Fruit fly (Drosophila melanogaster) whole organism, prepupa: Measurements from ENCODE around the gene Rpt4R.

Experiments used
- CG10631 ChIP-seq: fragments of 200-800 bp; sonication (Bioruptor generic); optimal IDR thresholded peaks from 2 replicates; lab custom pipeline; 2016; ENCODE audit warnings: missing biosample characterization, missing genetic modification characterization
- CG11762 ChIP-seq: fragments of 200-800 bp; sonication (Bioruptor generic); optimal IDR thresholded peaks from 3 replicates; lab custom pipeline; 2016; ENCODE audit warnings: missing biosample characterization, missing genetic modification characterization; ENCODE audit not compliant: insufficient read depth
- CG15336 ChIP-seq: fragments of 200-800 bp; sonication (Bioruptor generic); IDR thresholded peaks from 2 replicates; pipeline ENCODE4 v1.3.6; 2022; ENCODE audit warnings: missing biosample characterization, missing genetic modification characterization
- CG1621 ChIP-seq: fragments of 200-800 bp; sonication (Bioruptor generic); optimal IDR thresholded peaks from 3 replicates; lab custom pipeline; 2018; ENCODE audit warnings: missing biosample characterization, mild to moderate bottlenecking, missing genetic modification characterization
- CG34406 ChIP-seq: fragments of 200-800 bp; sonication (Bioruptor generic); optimal IDR thresholded peaks from 3 replicates; lab custom pipeline; 2016; ENCODE audit warnings: missing biosample characterization, missing genetic modification characterization
- CG4318 ChIP-seq: fragments of 200-800 bp; sonication (Bioruptor generic); optimal IDR thresholded peaks from 3 replicates; lab custom pipeline; 2017; ENCODE audit warnings: missing biosample characterization, mild to moderate bottlenecking, missing genetic modification characterization
- CG6276 ChIP-seq: fragments of 200-800 bp; sonication (Bioruptor generic); optimal IDR thresholded peaks from 2 replicates; lab custom pipeline; 2017; ENCODE audit warnings: missing biosample characterization, mild to moderate bottlenecking, missing genetic modification characterization
- CG6792 ChIP-seq: fragments of 200-800 bp; sonication (Bioruptor generic); optimal IDR thresholded peaks from 3 replicates; lab custom pipeline; 2016; ENCODE audit warnings: missing biosample characterization, missing genetic modification characterization
- CG6854 ChIP-seq: fragments of 200-800 bp; sonication (Bioruptor generic); optimal IDR thresholded peaks from 2 replicates; lab custom pipeline; 2017; ENCODE audit warnings: missing biosample characterization, mild to moderate bottlenecking, missing genetic modification characterization
- CG8119 ChIP-seq: fragments of 200-800 bp; sonication (Bioruptor generic); IDR thresholded peaks from 3 replicates; pipeline ENCODE4 v1.3.6; 2022; ENCODE audit warnings: missing biosample characterization, missing genetic modification characterization
- CG8319 ChIP-seq: fragments of 200-800 bp; sonication (Bioruptor generic); optimal IDR thresholded peaks from 3 replicates; lab custom pipeline; 2016; ENCODE audit warnings: missing biosample characterization, missing genetic modification characterization
- Eip78C ChIP-seq: fragments of 200-800 bp; sonication (Bioruptor generic); peaks from one replicate; lab custom pipeline; 2016; ENCODE audit warnings: missing biosample characterization, missing genetic modification characterization
- Eip93F ChIP-seq: fragments of 200-800 bp; sonication (Bioruptor generic); optimal IDR thresholded peaks from 2 replicates; lab custom pipeline; 2016; ENCODE audit warnings: missing biosample characterization, mild to moderate bottlenecking, missing genetic modification characterization
- Ets21C ChIP-seq: fragments of 200-800 bp; sonication (Bioruptor generic); optimal IDR thresholded peaks from 3 replicates; lab custom pipeline; 2016; ENCODE audit warnings: missing biosample characterization, missing genetic modification characterization
- Gug ChIP-seq: fragments of 200-800 bp; sonication (Bioruptor generic); IDR thresholded peaks from 2 replicates; pipeline ENCODE4 v1.3.6; 2022; ENCODE audit warnings: missing biosample characterization, missing genetic modification characterization
- Lpt ChIP-seq: fragments of 200-800 bp; sonication (Bioruptor generic); optimal IDR thresholded peaks from 3 replicates; lab custom pipeline; 2016; ENCODE audit warnings: missing biosample characterization, missing genetic modification characterization
- Met ChIP-seq: fragments of 200-800 bp; sonication (Bioruptor generic); optimal IDR thresholded peaks from 3 replicates; lab custom pipeline; 2016; ENCODE audit warnings: missing biosample characterization, missing genetic modification characterization
- OdsH ChIP-seq: fragments of 200-800 bp; sonication (Bioruptor generic); optimal IDR thresholded peaks from 3 replicates; lab custom pipeline; 2016; ENCODE audit warnings: missing biosample characterization, missing genetic modification characterization
- Smox ChIP-seq: fragments of 200-800 bp; sonication (Bioruptor generic); optimal IDR thresholded peaks from 3 replicates; lab custom pipeline; 2016; ENCODE audit warnings: missing biosample characterization, missing genetic modification characterization
- Sox14 ChIP-seq: fragments of 200-800 bp; sonication (Bioruptor generic); optimal IDR thresholded peaks from 3 replicates; lab custom pipeline; 2016; ENCODE audit warnings: missing biosample characterization, missing genetic modification characterization
- Sox15 ChIP-seq: fragments of 200-800 bp; sonication (Bioruptor generic); optimal IDR thresholded peaks from 3 replicates; lab custom pipeline; 2016; ENCODE audit warnings: missing biosample characterization, missing genetic modification characterization
- cyc ChIP-seq: fragments of 200-800 bp; sonication (Bioruptor generic); optimal IDR thresholded peaks from 3 replicates; lab custom pipeline; 2016; ENCODE audit warnings: missing biosample characterization, missing genetic modification characterization
- dsx ChIP-seq: fragments of 200-800 bp; optimal IDR thresholded peaks from 3 replicates; lab custom pipeline; 2019; ENCODE audit warnings: missing biosample characterization, mild to moderate bottlenecking, missing genetic modification characterization, moderate library complexity; ENCODE audit not compliant: poor library complexity, severe bottlenecking
- eg ChIP-seq: fragments of 200-800 bp; sonication (Bioruptor generic); IDR thresholded peaks from 3 replicates; pipeline ENCODE4 v1.3.6; 2022; ENCODE audit warnings: missing biosample characterization, missing genetic modification characterization
- esn ChIP-seq: fragments of 200-800 bp; sonication (Bioruptor generic); optimal IDR thresholded peaks from 2 replicates; lab custom pipeline; 2016; ENCODE audit warnings: missing biosample characterization, mild to moderate bottlenecking, missing genetic modification characterization, moderate library complexity
- fd59A ChIP-seq: fragments of 200-800 bp; sonication (Bioruptor generic); optimal IDR thresholded peaks from 2 replicates; lab custom pipeline; 2017; ENCODE audit warnings: missing biosample characterization, mild to moderate bottlenecking, missing genetic modification characterization, missing genetic modification reagents
- fkh ChIP-seq: fragments of 200-800 bp; sonication (Bioruptor generic); optimal IDR thresholded peaks from 3 replicates; lab custom pipeline; 2017; ENCODE audit warnings: missing biosample characterization, mild to moderate bottlenecking, missing genetic modification characterization, moderate library complexity
- pdm3 ChIP-seq: fragments of 200-800 bp; sonication (Bioruptor generic); optimal IDR thresholded peaks from 3 replicates; lab custom pipeline; 2016; ENCODE audit warnings: missing biosample characterization, missing genetic modification characterization
- salr ChIP-seq, 2 experiments: fragments of 200-800 bp; sonication (Bioruptor generic); optimal IDR thresholded peaks; 3 replicates each; lab custom pipeline; 2016 to 2018; ENCODE audit warnings: missing biosample characterization in 2 of 2, missing genetic modification characterization in 2 of 2, mild to moderate bottlenecking in 1 of 2
- ss ChIP-seq, 2 experiments: fragments of 200-800 bp; sonication (Bioruptor generic); optimal IDR thresholded peaks; 2 replicates in 1 of 2; 3 replicates in 1 of 2; lab custom pipeline; 2017 to 2018; ENCODE audit warnings: mild to moderate bottlenecking in 2 of 2, missing biosample characterization in 2 of 2, missing genetic modification characterization in 2 of 2, moderate library complexity in 1 of 2
- vri ChIP-seq: fragments of 200-800 bp; sonication (Bioruptor generic); optimal IDR thresholded peaks from 3 replicates; lab custom pipeline; 2016; ENCODE audit warnings: missing biosample characterization, mild to moderate bottlenecking, missing genetic modification characterization

Gene Rpt4R

dm6 chr3L:11972879-11973278 lies 31.2 kb downstream of the Rpt4R start, which contains the start of gene Muc68E:
TSS of gene Muc68E (minus strand) at chr3L:11972979.
- TF ChIP-seq vri (GFP tag; lab: Kevin White, UChicago), result peak; percentile 68
- TF ChIP-seq CG15336 (GFP tag; lab: Robert Waterston, UW), result no peak
- no peak for TF ChIP-seq OdsH (GFP tag; lab: Kevin White, UChicago)

DNA sequence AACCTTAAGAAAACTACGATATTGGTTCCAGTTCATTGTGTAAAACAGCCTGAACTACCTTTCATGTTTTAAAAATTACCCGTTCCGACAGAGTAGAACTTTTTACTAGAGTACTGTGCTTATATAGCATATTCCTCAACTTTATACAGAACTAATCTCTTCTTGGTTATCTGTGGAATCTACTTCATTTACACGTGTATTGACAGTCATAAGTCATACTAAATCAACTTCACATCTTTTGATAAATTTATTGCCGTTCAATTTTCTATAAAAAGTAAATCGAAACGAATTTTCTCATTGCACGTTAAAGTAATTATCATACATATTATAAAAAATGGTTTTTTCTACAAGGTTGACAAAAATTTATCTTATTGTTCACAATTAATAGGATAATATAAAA lies 32.0 kb downstream of the Rpt4R start, which contains the start of gene CG42397:
Gene CG42397 (minus strand): TSS at position 101 of the 400 bp plus-strand sequence.
- TF ChIP-seq vri (GFP tag; lab: Kevin White, UChicago), result no peak
- no peak for TF ChIP-seq pdm3 (GFP tag; lab: Kevin White, UChicago)
- TF ChIP-seq Eip93F, result no peak
- TF ChIP-seq CG4318, result no peak
- no peak for TF ChIP-seq Ets21C (GFP tag; lab: Kevin White, UChicago)
- TF ChIP-seq CG11762 (GFP tag; lab: Kevin White, UChicago), result no peak
- TF ChIP-seq fkh (GFP tag; lab: Kevin White, UChicago), result no peak
- no peak for TF ChIP-seq CG6792 (GFP tag; lab: Kevin White, UChicago)
- no peak for TF ChIP-seq CG10631 (GFP tag; lab: Kevin White, UChicago)
- no peak for TF ChIP-seq cyc
- TF ChIP-seq Sox15 (GFP tag; lab: Kevin White, UChicago), result no peak
- TF ChIP-seq CG6276 (GFP tag; lab: Kevin White, UChicago), result no peak
- no peak for TF ChIP-seq CG1621
- no peak for TF ChIP-seq Lpt

dm6 chr3L:11974605-11975004 lies 32.9 kb downstream of the Rpt4R start, which contains the start of gene CG14125:
TSS of gene CG14125 (plus strand) at chr3L:11974905.
- no peak for TF ChIP-seq CG11762 (GFP tag; lab: Kevin White, UChicago)
- TF ChIP-seq Smox, result no peak
- no peak for TF ChIP-seq Sox14
- TF ChIP-seq ss (GFP tag; optimal IDR thresholded peaks at IDR 0.05; lab: Kevin White, UChicago), result no peak
- no peak for TF ChIP-seq CG8319 (GFP tag; lab: Kevin White, UChicago)
- no peak for TF ChIP-seq CG34406 (GFP tag; lab: Kevin White, UChicago)

DNA sequence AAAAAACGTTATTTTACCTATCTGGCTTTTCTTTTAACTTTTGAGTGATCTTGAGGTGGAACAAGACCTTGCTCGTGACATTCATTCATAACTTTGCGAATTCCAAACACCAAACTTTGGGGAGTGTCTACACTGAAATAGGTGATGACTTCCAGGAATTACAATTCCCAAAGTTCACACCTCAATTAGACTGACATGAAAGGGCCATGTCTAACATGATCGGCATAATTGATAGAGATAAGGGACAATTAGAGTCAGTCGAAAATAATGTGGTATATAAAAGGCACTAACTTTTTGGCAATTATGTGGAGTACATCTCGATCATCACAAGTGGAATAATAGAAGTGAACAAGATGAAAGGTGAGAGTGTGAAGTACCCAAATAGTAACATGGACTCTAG lies 34.1 kb downstream of the Rpt4R start, which contains the start of gene CG43896:
Gene CG43896 (plus strand): TSS at position 301 of the 400 bp plus-strand sequence.
- no peak for TF ChIP-seq CG8119 (GFP tag; lab: Robert Waterston, UW)
- TF ChIP-seq Eip78C (GFP tag; lab: Kevin White, UChicago), result no peak
- TF ChIP-seq CG6792 (GFP tag; lab: Kevin White, UChicago), result no peak
- TF ChIP-seq OdsH (GFP tag; lab: Kevin White, UChicago), result no peak
- no peak for TF ChIP-seq dsx (GFP tag; lab: Kevin White, UChicago)
- TF ChIP-seq eg (GFP tag; lab: Robert Waterston, UW), result no peak
- TF ChIP-seq CG6854 (GFP tag; lab: Kevin White, UChicago), result no peak
- TF ChIP-seq Gug, result no peak
- TF ChIP-seq CG11762 (GFP tag; lab: Kevin White, UChicago), result no peak

DNA sequence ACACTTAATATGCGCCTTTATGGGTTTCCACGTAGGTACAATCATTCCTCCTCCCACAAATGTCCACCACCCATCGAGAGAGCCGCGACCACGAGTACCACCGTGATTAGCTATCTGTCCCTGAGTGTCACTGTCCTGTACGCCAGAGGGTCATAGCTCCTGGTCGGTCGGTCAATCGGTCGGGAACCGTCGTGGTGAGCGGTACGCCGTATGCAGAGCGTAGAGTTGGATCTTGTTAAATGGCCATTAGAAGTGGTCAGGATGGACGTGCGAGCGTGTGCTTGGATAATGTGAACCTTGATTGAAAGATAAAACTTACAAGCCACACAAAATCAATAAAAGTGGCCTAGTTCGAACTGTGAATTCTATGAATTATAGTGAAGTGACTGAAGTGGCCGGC lies 42.9 kb downstream of the Rpt4R start, which contains the start of gene CG6938:
Gene CG6938 (plus strand): TSS at position 301 of the 400 bp plus-strand sequence.
- TF ChIP-seq ss (GFP tag; optimal IDR thresholded peaks at IDR 0.05; lab: Kevin White, UChicago) (no peak), Gug (no peak), Sox14 (no peak), Smox (no peak), salr (GFP tag; optimal IDR thresholded peaks at IDR 0.05; lab: Kevin White, UChicago) (no peak), CG8119 (GFP tag; lab: Robert Waterston, UW) (no peak), CG6276 (GFP tag; lab: Kevin White, UChicago) (no peak), pdm3 (GFP tag; lab: Kevin White, UChicago) (no peak), Met (no peak), fd59A (GFP tag; lab: Kevin White, UChicago) (no peak), esn (no peak)
